Fruit fly (Drosophila melanogaster) whole organism, prepupa: ENCODE results near the gene csw.

Experiments
- Blimp-1 ChIP-seq: fragments of 200-800 bp; sonication (Bioruptor generic); optimal IDR thresholded peaks from 3 replicates; lab custom pipeline; 2017; ENCODE audit warnings: missing biosample characterization, missing genetic modification characterization, mild to moderate bottlenecking, moderate library complexity, missing genetic modification reagents
- CG10669 ChIP-seq: fragments of 200-800 bp; sonication (Bioruptor generic); optimal IDR thresholded peaks from 3 replicates; lab custom pipeline; 2018; ENCODE audit warnings: missing biosample characterization, mild to moderate bottlenecking, missing genetic modification characterization, moderate library complexity
- CG11762 ChIP-seq: fragments of 200-800 bp; sonication (Bioruptor generic); optimal IDR thresholded peaks from 3 replicates; lab custom pipeline; 2016; ENCODE audit warnings: missing biosample characterization, missing genetic modification characterization; ENCODE audit not compliant: insufficient read depth
- CG15336 ChIP-seq: fragments of 200-800 bp; sonication (Bioruptor generic); IDR thresholded peaks from 2 replicates; pipeline ENCODE4 v1.3.6; 2022; ENCODE audit warnings: missing biosample characterization, missing genetic modification characterization
- CG16779 ChIP-seq: fragments of 200-800 bp; sonication (Bioruptor generic); optimal IDR thresholded peaks from 3 replicates; lab custom pipeline; 2017; ENCODE audit warnings: missing biosample characterization, mild to moderate bottlenecking, missing genetic modification characterization
- CG3032 ChIP-seq: fragments of 200-800 bp; optimal IDR thresholded peaks from 2 replicates; lab custom pipeline; 2019; ENCODE audit warnings: missing biosample characterization, mild to moderate bottlenecking, missing genetic modification characterization, moderate library complexity
- CG32006 ChIP-seq: fragments of 200-800 bp; sonication (Bioruptor generic); optimal IDR thresholded peaks from 3 replicates; lab custom pipeline; 2017; ENCODE audit warnings: missing biosample characterization, mild to moderate bottlenecking, missing genetic modification characterization
- CG3919 ChIP-seq: fragments of 200-800 bp; sonication (Bioruptor generic); optimal IDR thresholded peaks from 3 replicates; lab custom pipeline; 2016; ENCODE audit warnings: missing biosample characterization, missing genetic modification characterization
- CG6163 ChIP-seq: fragments of 200-800 bp; sonication (Bioruptor generic); IDR thresholded peaks from 3 replicates; pipeline ENCODE4 v1.3.6; 2022; ENCODE audit warnings: missing biosample characterization, missing genetic modification characterization
- CG6276 ChIP-seq: fragments of 200-800 bp; sonication (Bioruptor generic); optimal IDR thresholded peaks from 2 replicates; lab custom pipeline; 2017; ENCODE audit warnings: missing biosample characterization, mild to moderate bottlenecking, missing genetic modification characterization
- CG6792 ChIP-seq: fragments of 200-800 bp; sonication (Bioruptor generic); optimal IDR thresholded peaks from 3 replicates; lab custom pipeline; 2016; ENCODE audit warnings: missing biosample characterization, missing genetic modification characterization
- CG6854 ChIP-seq: fragments of 200-800 bp; sonication (Bioruptor generic); optimal IDR thresholded peaks from 2 replicates; lab custom pipeline; 2017; ENCODE audit warnings: missing biosample characterization, mild to moderate bottlenecking, missing genetic modification characterization
- CG7368 ChIP-seq: fragments of 200-800 bp; sonication (Bioruptor generic); optimal IDR thresholded peaks from 3 replicates; lab custom pipeline; 2016; ENCODE audit warnings: missing biosample characterization, missing genetic modification characterization
- CG8119 ChIP-seq: fragments of 200-800 bp; sonication (Bioruptor generic); IDR thresholded peaks from 3 replicates; pipeline ENCODE4 v1.3.6; 2022; ENCODE audit warnings: missing biosample characterization, missing genetic modification characterization
- CG8319 ChIP-seq: fragments of 200-800 bp; sonication (Bioruptor generic); optimal IDR thresholded peaks from 3 replicates; lab custom pipeline; 2016; ENCODE audit warnings: missing biosample characterization, missing genetic modification characterization
- CG8632 ChIP-seq: fragments of 200-800 bp; sonication (Bioruptor generic); optimal IDR thresholded peaks from 3 replicates; lab custom pipeline; 2016; ENCODE audit warnings: missing biosample characterization, missing genetic modification characterization
- Eip78C ChIP-seq: fragments of 200-800 bp; sonication (Bioruptor generic); peaks from one replicate; lab custom pipeline; 2016; ENCODE audit warnings: missing biosample characterization, missing genetic modification characterization
- Ets21C ChIP-seq: fragments of 200-800 bp; sonication (Bioruptor generic); optimal IDR thresholded peaks from 3 replicates; lab custom pipeline; 2016; ENCODE audit warnings: missing biosample characterization, missing genetic modification characterization
- Ets96B ChIP-seq: fragments of 200-800 bp; optimal IDR thresholded peaks from 2 replicates; lab custom pipeline; 2019; ENCODE audit warnings: missing biosample characterization, mild to moderate bottlenecking, missing genetic modification characterization, moderate library complexity
- Hr39 ChIP-seq: fragments of 200-800 bp; sonication (Bioruptor generic); optimal IDR thresholded peaks from 2 replicates; lab custom pipeline; 2016; ENCODE audit warnings: missing biosample characterization, missing genetic modification characterization
- Hr4 ChIP-seq: fragments of 200-800 bp; sonication (Bioruptor generic); optimal IDR thresholded peaks from 3 replicates; lab custom pipeline; 2016; ENCODE audit warnings: missing biosample characterization, missing genetic modification characterization
- Lpt ChIP-seq: fragments of 200-800 bp; sonication (Bioruptor generic); optimal IDR thresholded peaks from 3 replicates; lab custom pipeline; 2016; ENCODE audit warnings: missing biosample characterization, missing genetic modification characterization
- OdsH ChIP-seq: fragments of 200-800 bp; sonication (Bioruptor generic); optimal IDR thresholded peaks from 3 replicates; lab custom pipeline; 2016; ENCODE audit warnings: missing biosample characterization, missing genetic modification characterization
- Smox ChIP-seq: fragments of 200-800 bp; sonication (Bioruptor generic); optimal IDR thresholded peaks from 3 replicates; lab custom pipeline; 2016; ENCODE audit warnings: missing biosample characterization, missing genetic modification characterization
- Sox102F ChIP-seq: fragments of 200-800 bp; sonication (Bioruptor generic); optimal IDR thresholded peaks from 2 replicates; lab custom pipeline; 2016; ENCODE audit warnings: missing biosample characterization, mild to moderate bottlenecking, missing genetic modification characterization
- Sox14 ChIP-seq: fragments of 200-800 bp; sonication (Bioruptor generic); optimal IDR thresholded peaks from 3 replicates; lab custom pipeline; 2016; ENCODE audit warnings: missing biosample characterization, missing genetic modification characterization
- achi ChIP-seq: fragments of 200-800 bp; sonication (Bioruptor generic); optimal IDR thresholded peaks from 3 replicates; lab custom pipeline; 2016; ENCODE audit warnings: missing biosample characterization, missing genetic modification characterization
- acj6 ChIP-seq: fragments of 200-800 bp; sonication (Bioruptor generic); optimal IDR thresholded peaks from 3 replicates; lab custom pipeline; 2016; ENCODE audit warnings: missing biosample characterization, missing genetic modification characterization
- cyc ChIP-seq: fragments of 200-800 bp; sonication (Bioruptor generic); optimal IDR thresholded peaks from 3 replicates; lab custom pipeline; 2016; ENCODE audit warnings: missing biosample characterization, missing genetic modification characterization
- dac ChIP-seq: fragments of 200-800 bp; sonication (Bioruptor generic); optimal IDR thresholded peaks from 2 replicates; lab custom pipeline; 2017; ENCODE audit warnings: missing biosample characterization, mild to moderate bottlenecking, missing genetic modification characterization
- dsx ChIP-seq: fragments of 200-800 bp; optimal IDR thresholded peaks from 3 replicates; lab custom pipeline; 2019; ENCODE audit warnings: missing biosample characterization, mild to moderate bottlenecking, missing genetic modification characterization, moderate library complexity; ENCODE audit not compliant: poor library complexity, severe bottlenecking
- eg ChIP-seq: fragments of 200-800 bp; sonication (Bioruptor generic); IDR thresholded peaks from 3 replicates; pipeline ENCODE4 v1.3.6; 2022; ENCODE audit warnings: missing biosample characterization, missing genetic modification characterization
- esn ChIP-seq: fragments of 200-800 bp; sonication (Bioruptor generic); optimal IDR thresholded peaks from 2 replicates; lab custom pipeline; 2016; ENCODE audit warnings: missing biosample characterization, mild to moderate bottlenecking, missing genetic modification characterization, moderate library complexity
- fd59A ChIP-seq: fragments of 200-800 bp; sonication (Bioruptor generic); optimal IDR thresholded peaks from 2 replicates; lab custom pipeline; 2017; ENCODE audit warnings: missing biosample characterization, mild to moderate bottlenecking, missing genetic modification characterization, missing genetic modification reagents
- fkh ChIP-seq: fragments of 200-800 bp; sonication (Bioruptor generic); optimal IDR thresholded peaks from 3 replicates; lab custom pipeline; 2017; ENCODE audit warnings: missing biosample characterization, mild to moderate bottlenecking, missing genetic modification characterization, moderate library complexity
- lz ChIP-seq: fragments of 200-800 bp; sonication (Bioruptor generic); optimal IDR thresholded peaks from 3 replicates; lab custom pipeline; 2016; ENCODE audit warnings: missing biosample characterization, missing genetic modification characterization
- net ChIP-seq: fragments of 200-800 bp; sonication (Bioruptor generic); optimal IDR thresholded peaks from 3 replicates; lab custom pipeline; 2016; ENCODE audit warnings: missing biosample characterization, missing genetic modification characterization
- pdm3 ChIP-seq: fragments of 200-800 bp; sonication (Bioruptor generic); optimal IDR thresholded peaks from 3 replicates; lab custom pipeline; 2016; ENCODE audit warnings: missing biosample characterization, missing genetic modification characterization
- ss ChIP-seq, 2 experiments: fragments of 200-800 bp; sonication (Bioruptor generic); optimal IDR thresholded peaks; 2 replicates in 1 of 2; 3 replicates in 1 of 2; lab custom pipeline; 2017 to 2018; ENCODE audit warnings: mild to moderate bottlenecking in 2 of 2, missing biosample characterization in 2 of 2, missing genetic modification characterization in 2 of 2, moderate library complexity in 1 of 2
- svp ChIP-seq: fragments of 200-800 bp; sonication (Bioruptor generic); peaks from one replicate; lab custom pipeline; 2016; ENCODE audit warnings: missing biosample characterization, missing genetic modification characterization
- topi ChIP-seq: fragments of 200-800 bp; sonication (Bioruptor generic); optimal IDR thresholded peaks from 3 replicates; lab custom pipeline; 2016; ENCODE audit warnings: missing biosample characterization, missing genetic modification characterization

Gene csw

DNA sequence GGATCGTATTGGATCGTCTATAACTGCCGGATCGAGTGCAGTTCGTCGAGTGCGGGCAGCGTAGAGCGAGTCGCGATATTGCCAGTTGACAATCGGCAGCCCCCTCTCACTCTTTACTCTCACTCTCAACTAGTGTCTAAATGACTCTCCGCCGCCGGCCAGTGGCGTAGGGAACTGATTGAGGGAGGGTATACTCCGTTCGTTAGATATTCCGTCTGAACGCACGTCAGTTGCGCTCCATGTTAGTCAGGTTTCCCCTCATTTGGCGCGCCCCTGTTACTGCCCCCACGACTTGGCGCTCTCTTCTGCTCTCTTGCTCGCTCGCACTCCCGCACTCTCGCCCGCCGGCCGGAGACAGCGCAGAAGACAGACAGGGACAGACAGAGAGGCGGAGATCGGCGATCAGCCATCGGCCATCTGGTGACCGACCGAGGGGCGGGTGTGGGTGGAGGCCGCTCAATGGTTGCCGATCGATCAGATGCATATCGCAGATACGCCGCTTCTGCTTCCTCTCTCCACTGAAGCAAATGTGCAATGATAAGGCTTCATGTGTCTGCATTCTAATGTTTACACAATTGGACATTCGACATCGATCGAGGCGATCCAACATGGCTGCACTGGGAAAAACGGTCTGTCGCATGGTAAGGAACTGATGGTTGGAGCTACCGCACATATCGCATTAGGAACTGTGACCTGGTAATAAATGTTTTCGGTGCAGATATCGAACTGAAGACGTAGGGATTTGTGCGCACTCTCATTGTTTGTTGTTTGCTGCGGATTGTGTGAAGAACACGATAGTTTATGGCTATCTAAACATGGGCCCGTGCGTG lies 43.7 kb upstream of the csw start, which contains the start of gene moody (continued):
- TF ChIP-seq CG11762 (GFP tag; lab: Kevin White, UChicago) (peak; percentile 82), CG8319 (GFP tag; lab: Kevin White, UChicago) (peak; percentile 88), CG10669 (peak; percentile 90), Hr39 (GFP tag; lab: Kevin White, UChicago) (peak; percentile 93), svp (GFP tag; lab: Kevin White, UChicago) (peak; percentile 99), Sox102F (GFP tag; lab: Kevin White, UChicago) (peak; percentile 92), Sox14 (GFP tag; lab: Kevin White, UChicago) (peak; percentile 95), fd59A (GFP tag; lab: Kevin White, UChicago) (peak; percentile 87), OdsH (GFP tag; lab: Kevin White, UChicago) (peak; percentile 90), CG6163 (GFP tag; lab: Robert Waterston, UW) (peak; percentile 99)

DNA sequence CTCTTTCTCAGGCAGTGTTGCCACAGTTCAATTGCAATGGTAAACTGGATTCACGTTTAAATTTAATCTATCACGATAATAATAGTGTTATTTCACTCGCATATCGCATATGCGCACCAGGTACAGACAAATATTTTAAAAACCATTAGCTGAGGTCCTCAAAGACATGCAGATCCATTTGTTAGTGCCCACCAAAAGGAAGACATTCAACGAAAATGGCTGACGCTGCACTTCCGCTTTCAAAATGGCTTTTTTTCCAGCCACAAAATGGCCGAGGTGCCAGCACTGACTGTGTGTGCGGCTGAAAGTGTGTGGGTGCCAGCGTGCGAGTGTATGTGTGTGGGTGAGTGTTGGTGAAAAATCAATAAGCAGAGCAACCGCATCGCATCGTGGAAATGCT lies 32.9 kb upstream of the csw start:
- TF ChIP-seq dac (GFP tag; lab: Kevin White, UChicago): peak; percentile 11
- no peak for TF ChIP-seq pdm3
- no peak for TF ChIP-seq acj6
- no peak for TF ChIP-seq Ets21C (GFP tag; lab: Kevin White, UChicago)
- peak; percentile 1 for TF ChIP-seq lz (GFP tag; lab: Kevin White, UChicago)
- TF ChIP-seq achi (GFP tag; lab: Kevin White, UChicago): no peak
- TF ChIP-seq Blimp-1 (GFP tag; lab: Kevin White, UChicago): no peak
- TF ChIP-seq CG7368 (GFP tag; lab: Kevin White, UChicago): peak; percentile 5
- TF ChIP-seq CG3919 (GFP tag; lab: Kevin White, UChicago): peak; percentile 20
- no peak for TF ChIP-seq Smox
- TF ChIP-seq Lpt: no peak
- no peak for TF ChIP-seq Hr4 (GFP tag; lab: Kevin White, UChicago)
- peak; percentile 15 for TF ChIP-seq fd59A (GFP tag; lab: Kevin White, UChicago)
- peak; percentile 4 for TF ChIP-seq Sox14 (GFP tag; lab: Kevin White, UChicago)
- no peak for TF ChIP-seq CG10669
- peak; percentile 29; the same call in 1 of the 3 replicates for TF ChIP-seq CG6163 (GFP tag; lab: Robert Waterston, UW)
- TF ChIP-seq CG8632 (GFP tag; lab: Kevin White, UChicago): no peak
- peak; percentile 56 for TF ChIP-seq CG6276 (GFP tag; lab: Kevin White, UChicago)
- TF ChIP-seq Ets96B (tag; lab: Kevin White, UChicago): peak; percentile 3
- peak in 1 of 2 experiments; percentile 62 for TF ChIP-seq ss (GFP tag; optimal IDR thresholded peaks at IDR 0.05; lab: Kevin White, UChicago)
- no peak for TF ChIP-seq fkh (GFP tag; lab: Kevin White, UChicago)
- TF ChIP-seq CG32006 (GFP tag; lab: Kevin White, UChicago): peak; percentile 67
- peak; percentile 40 for TF ChIP-seq CG6854
- no peak for TF ChIP-seq CG15336
- TF ChIP-seq eg: no peak
- TF ChIP-seq CG8119 (GFP tag; lab: Robert Waterston, UW): 0 out of 3 replicates have a peak, but pooled peaks have one; percentile 29
- peak; percentile 8 for TF ChIP-seq net (GFP tag; lab: Kevin White, UChicago)
- no peak for TF ChIP-seq dsx (GFP tag; lab: Kevin White, UChicago)
- peak; percentile 12 for TF ChIP-seq CG3032 (tag; lab: Kevin White, UChicago)
- no peak for TF ChIP-seq topi (GFP tag; lab: Kevin White, UChicago)
- peak; percentile 72 for TF ChIP-seq Eip78C (GFP tag; lab: Kevin White, UChicago)
- peak; percentile 11 for TF ChIP-seq CG6792
- TF ChIP-seq CG16779 (tag; lab: Kevin White, UChicago): peak; percentile 37
- TF ChIP-seq cyc (GFP tag; lab: Kevin White, UChicago): peak; percentile 3
- TF ChIP-seq esn (GFP tag; lab: Kevin White, UChicago): peak; percentile 45
